Worm (Caenorhabditis elegans): ENCODE measurements around the gene M163.7.
A peak's percentile ranks its signal among the peaks of the same experiment; 100 is the strongest.

ce11 chrX:14503800-14504550, 39.4 kb downstream of the M163.7 start, which contains the start of gene M163.1:
- TF ChIP-seq gmeb-2 (tag; optimal IDR thresholded peaks at IDR 0.05) (no peak), hlh-6 (tag; optimal IDR thresholded peaks at IDR 0.05) (no peak), pqm-1 (tag; optimal IDR thresholded peaks at IDR 0.05) (no peak), madf-2 (tag; optimal IDR thresholded peaks at IDR 0.05) (no peak), sox-4 (tag; optimal IDR thresholded peaks at IDR 0.05) (no peak), pat-9 (tag; optimal IDR thresholded peaks at IDR 0.05) (no peak), nfya-1 (tag; optimal IDR thresholded peaks at IDR 0.05) (peak; percentile 13), ceh-14 (tag; optimal IDR thresholded peaks at IDR 0.05) (no peak), fkh-10 (GFP tag; optimal IDR thresholded peaks at IDR 0.05) (no peak), ama-1 (optimal IDR thresholded peaks at IDR 0.05) (no peak), ceh-48 (tag; optimal IDR thresholded peaks at IDR 0.05) (no peak), dmd-4 (tag; optimal IDR thresholded peaks at IDR 0.05; ENCODE audit: borderline replicate concordance) (no peak), pros-1 (tag; optimal IDR thresholded peaks at IDR 0.05) (peak; percentile 10)
